Fruit fly (Drosophila melanogaster): ENCODE measurements around the gene Task7.

Task7 gene

dm6 chr3R:9401127-9401603 is 10.9 kb downstream of the Task7 start, which contains the start of the genes RpL34b and CG8132 (continued):
- TF ChIP-seq cwo (GFP tag; optimal IDR thresholded peaks at IDR 0.05) (peak; percentile 89), CG33213 (GFP tag; optimal IDR thresholded peaks at IDR 0.05) (peak; percentile 97), Sox100B (GFP tag; optimal IDR thresholded peaks at IDR 0.05) (no peak), CG4820 (GFP tag; optimal IDR thresholded peaks at IDR 0.05) (peak; percentile 90), run (tag; optimal IDR thresholded peaks at IDR 0.05) (peak; percentile 95), Med (GFP tag) (peak; percentile 99), HLHmδ (GFP tag; optimal IDR thresholded peaks at IDR 0.05) (peak; percentile 96), CG10462 (GFP tag; optimal IDR thresholded peaks at IDR 0.05) (peak; percentile 89), CG17186 (GFP tag; optimal IDR thresholded peaks at IDR 0.05) (peak; percentile 93), Antp (GFP tag; optimal IDR thresholded peaks at IDR 0.05) (peak; percentile 97), CG12071 (GFP tag; optimal IDR thresholded peaks at IDR 0.05) (peak; percentile 91), CG11085 (GFP tag; IDR thresholded peaks at IDR 0.05) (peak; percentile 97), CG18764 (GFP tag; optimal IDR thresholded peaks at IDR 0.05) (peak; percentile 94), crol (GFP tag; IDR thresholded peaks at IDR 0.05) (no peak; the same call in 1 of the 2 replicates), Myb (GFP tag; optimal IDR thresholded peaks at IDR 0.05) (peak; percentile 89), Mrtf (GFP tag; IDR thresholded peaks at IDR 0.05) (peak; percentile 94), CG3281 (GFP tag; optimal IDR thresholded peaks at IDR 0.05) (peak; percentile 94), Xrp1 (GFP tag; IDR thresholded peaks at IDR 0.05) (peak; percentile 96), hb (GFP tag; IDR thresholded peaks at IDR 0.05; ENCODE audit: partially characterized antibody) (no peak), aop (GFP tag; IDR thresholded peaks at IDR 0.05) (peak; percentile 80), Hey (tag; optimal IDR thresholded peaks at IDR 0.05) (peak; percentile 95), Scr (GFP tag; IDR thresholded peaks at IDR 0.05; ENCODE audit: partially characterized antibody) (peak; percentile 45; the same call in 1 of the 2 replicates), CG1024 (GFP tag; IDR thresholded peaks at IDR 0.05) (peak; percentile 88), jigr1 (GFP tag; IDR thresholded peaks at IDR 0.05) (peak; percentile 86), usp (GFP tag; optimal IDR thresholded peaks at IDR 0.05) (no peak), bcd (GFP tag; optimal IDR thresholded peaks at IDR 0.05) (peak; percentile 97), Dbx (GFP tag; IDR thresholded peaks at IDR 0.05) (peak; percentile 97), pho (GFP tag; optimal IDR thresholded peaks at IDR 0.05) (peak; percentile 97), wor (GFP tag; IDR thresholded peaks at IDR 0.05) (peak; percentile 80), sima (GFP tag; optimal IDR thresholded peaks at IDR 0.05) (peak; percentile 75), CG13624 (GFP tag; optimal IDR thresholded peaks at IDR 0.05) (peak; percentile 97), CG5245 (GFP tag; optimal IDR thresholded peaks at IDR 0.05) (peak; percentile 88), chn (GFP tag; optimal IDR thresholded peaks at IDR 0.05) (peak; percentile 97), CG30020 (tag; optimal IDR thresholded peaks at IDR 0.05) (peak; percentile 79), Optix (GFP tag; IDR thresholded peaks at IDR 0.05) (peak; percentile 86), CG12659 (GFP tag; optimal IDR thresholded peaks at IDR 0.05) (peak; percentile 99), ATbp (GFP tag; optimal IDR thresholded peaks at IDR 0.05) (peak; percentile 92), CG7372 (GFP tag; IDR thresholded peaks at IDR 0.05) (peak; percentile 93), oc (tag; optimal IDR thresholded peaks at IDR 0.05) (peak; percentile 91), Pdp1 (GFP tag; optimal IDR thresholded peaks at IDR 0.05) (peak; percentile 94 to 97), CG18262 (tag; optimal IDR thresholded peaks at IDR 0.05) (peak; percentile 94), lmd (GFP tag; IDR thresholded peaks at IDR 0.05) (peak; percentile 95), CG9932 (GFP tag; IDR thresholded peaks at IDR 0.05) (peak; percentile 98), CG7928 (GFP tag; optimal IDR thresholded peaks at IDR 0.05) (peak; percentile 77), CG15269 (tag; optimal IDR thresholded peaks at IDR 0.05) (peak; percentile 95), CG12219 (GFP tag; optimal IDR thresholded peaks at IDR 0.05) (peak; percentile 84), CG4282 (GFP tag; optimal IDR thresholded peaks at IDR 0.05) (peak; percentile 92), fd96Cb (tag; optimal IDR thresholded peaks at IDR 0.05) (peak; percentile 90), CG12942 (GFP tag; optimal IDR thresholded peaks at IDR 0.05) (peak; percentile 97), Rfx (GFP tag; IDR thresholded peaks at IDR 0.05) (peak; percentile 99), corto (GFP tag; optimal IDR thresholded peaks at IDR 0.05) (peak; percentile 88)

All from whole organism, embryonic.